Worm (Caenorhabditis elegans) whole organism, L1 larva: ENCODE results near the gene srw-71.

Source experiments
- C16A3.4 ChIP-seq: fragments of 150-350 bp; optimal IDR thresholded peaks from 2 replicates; lab custom pipeline; 2014; ENCODE audit warnings: missing biosample characterization, missing genetic modification characterization
- alr-1 ChIP-seq: fragments of 200-800 bp; sonication (Bioruptor generic); optimal IDR thresholded peaks from 2 replicates; lab custom pipeline; 2018; ENCODE audit warnings: borderline replicate concordance, mild to moderate bottlenecking, missing genetic modification characterization, missing compliant biosample characterization
- blmp-1 ChIP-seq: fragments of 150-350 bp; optimal IDR thresholded peaks from 2 replicates; lab custom pipeline; 2014; ENCODE audit warnings: missing biosample characterization, missing genetic modification characterization
- ceh-82 ChIP-seq, 3 experiments: fragments of 150-350 bp in 1 of 3; sonication (generic microtip) in 2 of 3; optimal IDR thresholded peaks; 2 replicates each; lab custom pipeline; 2014 to 2017; ENCODE audit warnings: missing biosample characterization in 3 of 3, missing genetic modification characterization in 3 of 3
- ceh-90 ChIP-seq: sonication (generic microtip); optimal IDR thresholded peaks from 2 replicates; lab custom pipeline; 2016; ENCODE audit warnings: missing genetic modification characterization, missing compliant biosample characterization
- dsc-1 ChIP-seq: sonication (generic microtip); optimal IDR thresholded peaks from 2 replicates; lab custom pipeline; 2016; ENCODE audit warnings: mild to moderate bottlenecking, missing genetic modification characterization, missing compliant biosample characterization
- efl-1 ChIP-seq, 4 experiments: fragments of 150-350 bp; optimal IDR thresholded peaks in 3 of 4; peaks in 1 of 4; 1 replicate in 1 of 4; 2 replicates in 3 of 4; lab custom pipeline; 2014; ENCODE audit warnings: missing biosample characterization in 2 of 4, missing genetic modification characterization in 2 of 4, missing genetic modification reagents in 2 of 4
- efl-3 ChIP-seq: fragments of 200-800 bp; sonication (Bioruptor generic); optimal IDR thresholded peaks from 2 replicates; lab custom pipeline; 2018; ENCODE audit warnings: mild to moderate bottlenecking, missing genetic modification characterization, missing compliant biosample characterization
- fkh-8 ChIP-seq: sonication (generic microtip); optimal IDR thresholded peaks from 2 replicates; lab custom pipeline; 2016; ENCODE audit warnings: mild to moderate bottlenecking, missing genetic modification characterization, missing compliant biosample characterization
- fos-1 ChIP-seq: fragments of 150-350 bp; optimal IDR thresholded peaks from 2 replicates; lab custom pipeline; 2014; ENCODE audit warnings: missing biosample characterization, missing genetic modification characterization
- grh-1 ChIP-seq: fragments of 200-800 bp; sonication (Bioruptor generic); IDR thresholded peaks from 2 replicates; pipeline ENCODE4 v1.3.6; 2022; ENCODE audit warnings: missing genetic modification reagents, missing genetic modification characterization, missing compliant biosample characterization
- hlh-4 ChIP-seq: sonication (generic microtip); optimal IDR thresholded peaks from 2 replicates; lab custom pipeline; 2016; ENCODE audit warnings: mild to moderate bottlenecking, missing genetic modification characterization, missing compliant biosample characterization
- hpl-2 ChIP-seq: fragments of 150-350 bp; optimal IDR thresholded peaks from 2 replicates; lab custom pipeline; 2014; ENCODE audit warnings: missing biosample characterization, missing genetic modification reagents, missing genetic modification characterization
- irx-1 ChIP-seq: sonication (generic microtip); optimal IDR thresholded peaks from 2 replicates; lab custom pipeline; 2016; ENCODE audit warnings: missing genetic modification characterization, missing compliant biosample characterization
- isw-1 ChIP-seq: fragments of 200-800 bp; sonication (Bioruptor generic); IDR thresholded peaks from 2 replicates; pipeline ENCODE4 v1.3.6; 2022; ENCODE audit warnings: missing genetic modification characterization, missing compliant biosample characterization
- lin-35 ChIP-seq, 2 experiments: fragments of 150-350 bp; optimal IDR thresholded peaks; 2 replicates each; lab custom pipeline; 2014; ENCODE audit warnings: missing biosample characterization in 2 of 2, missing genetic modification characterization in 2 of 2, missing genetic modification reagents in 2 of 2
- lin-39 ChIP-seq: fragments of 150-350 bp; optimal IDR thresholded peaks from 2 replicates; lab custom pipeline; 2014; ENCODE audit warnings: missing biosample characterization, missing genetic modification reagents, missing genetic modification characterization
- mep-1 ChIP-seq: fragments of 150-350 bp; optimal IDR thresholded peaks from 2 replicates; lab custom pipeline; 2014; ENCODE audit warnings: missing biosample characterization, missing genetic modification characterization
- nhr-19 ChIP-seq: fragments of 200-800 bp; sonication (Bioruptor generic); conservative IDR thresholded peaks from 2 replicates; pipeline ENCODE4 v1.3.6; 2022; ENCODE audit warnings: missing genetic modification characterization, missing compliant biosample characterization
- nhr-77 ChIP-seq: fragments of 150-350 bp; optimal IDR thresholded peaks from 2 replicates; lab custom pipeline; 2014; ENCODE audit warnings: missing biosample characterization, missing genetic modification characterization
- nhr-84 ChIP-seq: sonication (generic microtip); optimal IDR thresholded peaks from 2 replicates; lab custom pipeline; 2017; ENCODE audit warnings: missing biosample characterization, missing genetic modification characterization
- pag-3 ChIP-seq: sonication (generic microtip); optimal IDR thresholded peaks from 2 replicates; lab custom pipeline; 2017; ENCODE audit warnings: missing genetic modification characterization, mild to moderate bottlenecking, missing compliant biosample characterization, antibody characterized with exemption, borderline replicate concordance; ENCODE audit not compliant: insufficient read depth
- pax-3 ChIP-seq: fragments of 200-800 bp; sonication (Bioruptor generic); optimal IDR thresholded peaks from 2 replicates; lab custom pipeline; 2018; ENCODE audit warnings: mild to moderate bottlenecking, missing genetic modification characterization, moderate library complexity, missing compliant biosample characterization
- snpc-4 ChIP-seq: fragments of 150-350 bp; optimal IDR thresholded peaks from 2 replicates; lab custom pipeline; 2014; ENCODE audit warnings: missing biosample characterization, missing genetic modification characterization
- sox-4 ChIP-seq: sonication (generic microtip); optimal IDR thresholded peaks from 2 replicates; lab custom pipeline; 2016; ENCODE audit warnings: missing genetic modification characterization, missing compliant biosample characterization
- swsn-7 ChIP-seq: sonication (generic microtip); optimal IDR thresholded peaks from 2 replicates; lab custom pipeline; 2016; ENCODE audit warnings: missing genetic modification characterization, missing compliant biosample characterization
- tbx-2 ChIP-seq: sonication (generic microtip); optimal IDR thresholded peaks from 2 replicates; lab custom pipeline; 2016; ENCODE audit warnings: missing genetic modification characterization, missing compliant biosample characterization
- tlp-1 ChIP-seq: fragments of 150-350 bp; optimal IDR thresholded peaks from 2 replicates; lab custom pipeline; 2014; ENCODE audit warnings: missing biosample characterization, missing genetic modification characterization
- unc-130 ChIP-seq: fragments of 150-350 bp; optimal IDR thresholded peaks from 2 replicates; lab custom pipeline; 2017; ENCODE audit warnings: missing biosample characterization, missing genetic modification characterization, inconsistent platforms
- vab-15 ChIP-seq: sonication (generic microtip); optimal IDR thresholded peaks from 2 replicates; lab custom pipeline; 2017; ENCODE audit warnings: missing genotype, mild to moderate bottlenecking, missing genetic modification characterization, missing compliant biosample characterization
- xbp-1 ChIP-seq: sonication (generic microtip); optimal IDR thresholded peaks from 2 replicates; lab custom pipeline; 2016; ENCODE audit warnings: missing genetic modification characterization, missing compliant biosample characterization
- zip-4 ChIP-seq: fragments of 200-800 bp; sonication (Bioruptor generic); optimal IDR thresholded peaks from 2 replicates; lab custom pipeline; 2018; ENCODE audit warnings: mild to moderate bottlenecking, missing genetic modification characterization, moderate library complexity, missing compliant biosample characterization
- ztf-11 ChIP-seq, 2 experiments: sonication (generic microtip); optimal IDR thresholded peaks; 2 replicates each; lab custom pipeline; 2016 to 2017; ENCODE audit warnings: missing genetic modification characterization in 2 of 2, missing biosample characterization in 1 of 2, missing compliant biosample characterization in 1 of 2

Gene srw-71

DNA sequence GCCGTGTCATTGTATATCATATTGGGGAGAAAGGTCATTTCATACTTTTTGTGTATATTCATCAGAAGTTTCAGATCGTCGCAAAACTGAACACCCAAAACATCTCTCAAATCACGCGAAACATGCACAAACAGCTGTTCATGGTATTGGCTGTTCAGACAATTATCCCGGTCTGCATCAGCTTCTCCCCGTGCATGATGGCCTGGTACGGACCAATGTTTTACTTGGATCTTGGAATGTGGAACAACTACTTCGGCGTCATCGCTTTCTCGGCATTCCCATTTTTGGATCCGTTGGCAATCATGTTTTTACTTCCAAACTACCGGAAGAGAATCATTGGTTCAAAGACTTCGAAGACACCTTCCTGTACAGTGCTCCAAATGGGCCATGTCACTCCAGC, 27.4 kb downstream of the srw-71 start:
- TF ChIP-seq swsn-7 = no peak

DNA sequence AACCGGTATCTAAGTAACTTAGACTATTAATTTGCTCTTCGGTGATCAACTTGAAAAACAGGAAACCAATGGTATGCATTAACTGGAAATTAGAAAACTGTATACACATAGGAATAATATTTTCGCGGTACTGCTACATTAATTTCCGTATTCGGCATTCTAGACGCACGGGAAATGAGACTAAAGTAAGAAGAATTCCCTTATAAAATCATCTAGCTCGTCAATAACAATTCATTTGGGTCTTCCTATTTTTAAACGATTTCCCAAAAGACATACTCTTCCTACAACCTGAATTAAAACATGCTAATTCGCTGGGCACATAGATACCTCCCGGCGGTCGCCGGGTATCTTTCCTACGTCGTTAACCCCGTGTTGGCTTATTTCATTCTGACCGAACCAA, 28.6 kb downstream of the srw-71 start, which contains the start of gene srj-13:
srj-13 (plus strand) TSS at position 301 of the 400 bp plus-strand sequence.
- TF ChIP-seq vab-15 (tag; lab: Kevin White, UChicago) (no peak), tlp-1 (no peak), nhr-84 (tag; lab: Kevin White, UChicago) (no peak), dsc-1 (tag; lab: Kevin White, UChicago) (no peak), blmp-1 (tag; lab: Kevin White, UChicago) (no peak), efl-3 (GFP tag; lab: Kevin White, UChicago) (no peak), mep-1 (tag; lab: Kevin White, UChicago) (no peak), C16A3.4 (tag; lab: Kevin White, UChicago) (no peak), nhr-77 (tag; lab: Kevin White, UChicago) (no peak), fkh-8 (no peak), pax-3 (no peak), lin-35 (GFP tag; optimal IDR thresholded peaks at IDR 0.05; lab: Kevin White, UChicago) (no peak), nhr-19 (no peak), ceh-90 (tag; lab: Kevin White, UChicago) (no peak), alr-1 (no peak), sox-4 (tag; lab: Kevin White, UChicago) (no peak), hlh-4 (tag; lab: Kevin White, UChicago) (no peak)

- TF ChIP-seq hpl-2 (no peak), snpc-4 (no peak)
- TF ChIP-seq, all 84 proteins: peak for 0
These were observed 30.3 kb downstream of the srw-71 start, which contains the start of gene srx-60 for ce11 chrV:7400588-7400987. TSS of gene srx-60 (plus strand) at chrV:7400888.

DNA sequence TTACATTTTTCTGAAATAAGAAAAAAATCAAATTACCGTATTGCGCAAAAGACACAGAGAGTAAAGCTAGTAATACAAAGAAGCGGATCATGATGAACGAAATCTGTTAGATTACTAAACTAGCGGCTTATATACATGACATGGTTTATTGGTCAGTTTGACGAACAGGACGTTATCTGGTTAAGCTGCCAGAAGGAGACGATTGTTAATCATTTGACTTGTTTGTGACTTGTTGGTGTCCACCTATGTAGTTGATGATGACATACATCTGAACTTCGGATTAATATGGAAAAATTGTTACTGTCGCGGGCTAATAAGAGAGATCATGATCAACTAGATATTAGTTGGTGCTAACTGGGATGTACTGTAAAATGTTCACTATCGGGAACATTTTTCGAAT, 30.8 kb downstream of the srw-71 start, which contains the start of gene cnc-9:
cnc-9 (minus strand) TSS at position 101 of the 400 bp plus-strand sequence.
- no peak for TF ChIP-seq pax-3
- no peak for TF ChIP-seq efl-1 (optimal IDR thresholded peaks at IDR 0.05; lab: Kevin White, UChicago)
- TF ChIP-seq efl-1 (GFP tag; optimal IDR thresholded peaks at IDR 0.05 in 1 of 2; lab: Kevin White, UChicago) = peak in 1 of 2 experiments; percentile 4

- TF ChIP-seq pag-3 (tag; lab: Kevin White, UChicago) = no peak
- no peak for TF ChIP-seq lin-35 (GFP tag; optimal IDR thresholded peaks at IDR 0.05; lab: Kevin White, UChicago)
- TF ChIP-seq tbx-2 (tag; lab: Kevin White, UChicago) = no peak
- no peak for TF ChIP-seq irx-1 (tag; lab: Kevin White, UChicago)
- no peak for TF ChIP-seq fos-1 (tag; lab: Kevin White, UChicago)
- TF ChIP-seq unc-130 = no peak
- TF ChIP-seq, all 84 proteins: peak for 0
These were observed 31.7 kb downstream of the srw-71 start, which contains the start of gene gst-41 for ce11 chrV:7399202-7399601. TSS of gene gst-41 (minus strand) at chrV:7399302.

ce11 chrV:7395359-7395758, 35.6 kb downstream of the srw-71 start, which contains the start of gene srx-9:
TSS of gene srx-9 (minus strand) at chrV:7395459.
- TF ChIP-seq irx-1 (tag; lab: Kevin White, UChicago) = no peak
- no peak for TF ChIP-seq xbp-1 (tag; lab: Kevin White, UChicago)
- no peak for TF ChIP-seq ceh-82 (tag; optimal IDR thresholded peaks at IDR 0.05; lab: Kevin White, UChicago)
- no peak for TF ChIP-seq zip-4
- no peak for TF ChIP-seq snpc-4
- TF ChIP-seq ztf-11 (tag; optimal IDR thresholded peaks at IDR 0.05; lab: Kevin White, UChicago) = no peak
- no peak for TF ChIP-seq lin-39 (tag; lab: Kevin White, UChicago)
- TF ChIP-seq nhr-19 = no peak
- TF ChIP-seq nhr-84 (tag; lab: Kevin White, UChicago) = no peak
- no peak for TF ChIP-seq isw-1 (GFP tag; lab: Robert Waterston, UW)
- TF ChIP-seq grh-1 (GFP tag; lab: Robert Waterston, UW) = no peak
